Fruit fly (Drosophila melanogaster) S2 (cell line): ENCODE data around the gene RpL13A.

ENCODE experiments used
- CG8478 ChIP-seq: fragments of >200 bp; optimal IDR thresholded peaks from 2 replicates; lab custom pipeline; 2018
- CTCF ChIP-seq, 2 experiments: fragments of >200 bp; optimal IDR thresholded peaks; 2 replicates each; lab custom pipeline; 2018

DNA sequence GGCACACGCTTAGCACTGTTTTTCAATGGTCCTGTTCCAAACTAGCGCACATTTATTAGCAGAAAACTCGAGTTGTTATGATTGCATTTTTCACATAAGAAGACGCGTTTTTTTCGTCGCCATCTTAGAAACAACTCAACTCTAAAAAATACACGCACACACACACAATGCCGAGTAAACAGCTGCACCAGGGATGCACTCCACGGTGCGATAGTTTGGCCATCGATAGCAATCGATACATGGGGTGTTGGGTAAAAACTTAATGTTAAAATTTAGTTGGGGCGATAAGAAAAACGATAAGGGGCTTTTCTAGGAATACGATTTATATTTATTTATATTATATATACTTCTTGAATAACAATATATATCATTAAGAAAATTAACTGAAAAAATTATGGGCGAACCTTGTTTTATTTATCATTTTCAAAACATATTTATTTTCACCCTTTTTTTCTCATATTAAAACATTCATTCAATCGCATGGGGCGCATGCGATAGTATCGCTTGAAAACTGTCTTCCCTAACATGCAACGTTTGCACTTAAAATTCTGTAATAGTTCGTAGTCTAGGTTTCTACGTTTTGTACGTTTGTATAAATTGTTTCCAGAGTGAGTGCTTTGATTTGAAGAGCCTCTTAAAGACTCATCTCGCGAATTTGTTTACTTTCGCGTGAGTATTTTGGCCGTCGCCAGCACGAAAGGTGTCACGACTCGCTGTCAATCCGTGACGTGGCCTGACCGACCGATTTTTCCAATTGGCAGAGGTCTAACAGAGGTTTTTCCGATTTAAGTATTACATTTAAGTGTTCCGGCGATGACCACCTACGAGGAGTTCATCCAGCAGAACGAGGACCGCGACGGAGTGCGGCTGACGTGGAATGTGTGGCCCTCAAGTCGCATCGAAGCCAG, 24.5 kb downstream of the RpL13A start, which contains the start of the genes MTA1-like and Sec23:
- no peak for TF ChIP-seq CG8478 (lab: Kevin White, UChicago)
- no peak for TF ChIP-seq CTCF (optimal IDR thresholded peaks at IDR 0.05; lab: Kevin White, UChicago)
